Fruit fly (Drosophila melanogaster) whole organism, embryonic: ENCODE data around the gene wapl.

ENCODE experiments used
- B-H1 ChIP-seq: fragments of 200-800 bp; sonication (Bioruptor generic); IDR thresholded peaks from 3 replicates; pipeline ENCODE4 v1.3.6; 2022; ENCODE audit warnings: missing biosample characterization, missing genetic modification characterization
- CG11504 ChIP-seq: fragments of 200-800 bp; sonication (Bioruptor generic); optimal IDR thresholded peaks from 3 replicates; lab custom pipeline; 2019; ENCODE audit warnings: missing biosample characterization, mild to moderate bottlenecking, missing genetic modification characterization, moderate library complexity
- CG12219 ChIP-seq: fragments of 200-800 bp; sonication (Bioruptor generic); optimal IDR thresholded peaks from 3 replicates; lab custom pipeline; 2018; ENCODE audit warnings: missing biosample characterization, mild to moderate bottlenecking, missing genetic modification characterization
- CG12299 ChIP-seq: fragments of 200-800 bp; sonication (Bioruptor generic); optimal IDR thresholded peaks from 2 replicates; lab custom pipeline; 2018; ENCODE audit warnings: missing biosample characterization, mild to moderate bottlenecking, missing genetic modification characterization
- CG12659 ChIP-seq: fragments of 200-800 bp; sonication (Bioruptor generic); optimal IDR thresholded peaks from 3 replicates; lab custom pipeline; 2017; ENCODE audit warnings: mild to moderate bottlenecking, missing biosample characterization, missing genetic modification reagents, missing genetic modification characterization
- CG13287 ChIP-seq: fragments of 200-800 bp; sonication (Bioruptor generic); IDR thresholded peaks from 2 replicates; pipeline ENCODE4 v1.3.6; 2022; ENCODE audit warnings: missing biosample characterization, missing genetic modification characterization; ENCODE audit not compliant: partially characterized antibody
- CG13424 ChIP-seq: fragments of 200-800 bp; sonication (Bioruptor generic); optimal IDR thresholded peaks from 2 replicates; lab custom pipeline; 2019; ENCODE audit warnings: missing biosample characterization, mild to moderate bottlenecking, missing genetic modification characterization, moderate library complexity
- CG14014 ChIP-seq: fragments of 200-800 bp; sonication (Bioruptor generic); IDR thresholded peaks from 2 replicates; pipeline ENCODE4 v1.3.6; 2022; ENCODE audit warnings: missing biosample characterization, missing genetic modification characterization
- CG15601 ChIP-seq: fragments of 200-800 bp; sonication (Bioruptor generic); optimal IDR thresholded peaks from 3 replicates; lab custom pipeline; 2019; ENCODE audit warnings: missing biosample characterization, mild to moderate bottlenecking, missing genetic modification characterization, moderate library complexity
- CG16815 ChIP-seq: fragments of 200-800 bp; sonication (Bioruptor generic); optimal IDR thresholded peaks from 3 replicates; lab custom pipeline; 2017; ENCODE audit warnings: missing biosample characterization, mild to moderate bottlenecking, missing genetic modification characterization
- CG17612 ChIP-seq: fragments of 200-800 bp; sonication (Bioruptor generic); IDR thresholded peaks from 2 replicates; pipeline ENCODE4 v1.3.6; 2022; ENCODE audit warnings: missing biosample characterization, missing genetic modification characterization
- CG31224 ChIP-seq: fragments of 200-800 bp; sonication (Bioruptor generic); IDR thresholded peaks from 2 replicates; pipeline ENCODE4 v1.3.6; 2022; ENCODE audit warnings: missing biosample characterization, missing genetic modification characterization
- CG6654 ChIP-seq: fragments of 200-800 bp; sonication (Bioruptor generic); optimal IDR thresholded peaks from 2 replicates; lab custom pipeline; 2017; ENCODE audit warnings: missing biosample characterization, mild to moderate bottlenecking, missing genetic modification characterization
- CG7786 ChIP-seq: fragments of 200-800 bp; sonication (Bioruptor generic); optimal IDR thresholded peaks from 2 replicates; lab custom pipeline; 2016; ENCODE audit warnings: missing biosample characterization, missing genetic modification characterization
- CG8478 ChIP-seq: fragments of >200 bp; optimal IDR thresholded peaks from 2 replicates; lab custom pipeline; 2018
- Chrac-16 ChIP-seq: fragments of 200-800 bp; sonication (Bioruptor generic); optimal IDR thresholded peaks from 3 replicates; lab custom pipeline; 2016; ENCODE audit warnings: missing biosample characterization, missing genetic modification characterization
- D19B ChIP-seq: fragments of 200-800 bp; sonication (Bioruptor generic); optimal IDR thresholded peaks from 2 replicates; lab custom pipeline; 2017; ENCODE audit warnings: missing biosample characterization, mild to moderate bottlenecking, missing genetic modification characterization
- Dad ChIP-seq: fragments of 200-800 bp; sonication (Bioruptor generic); optimal IDR thresholded peaks from 3 replicates; lab custom pipeline; 2016; ENCODE audit warnings: missing biosample characterization, missing genetic modification characterization
- Fer2 ChIP-seq: fragments of 200-800 bp; sonication (Bioruptor generic); optimal IDR thresholded peaks from 2 replicates; lab custom pipeline; 2018; ENCODE audit warnings: missing biosample characterization, mild to moderate bottlenecking, missing genetic modification characterization, moderate library complexity
- Lhr ChIP-seq: fragments of 200-800 bp; sonication (Bioruptor generic); optimal IDR thresholded peaks from 3 replicates; lab custom pipeline; 2017; ENCODE audit warnings: mild to moderate bottlenecking, missing biosample characterization, missing genetic modification reagents, missing genetic modification characterization
- Myb ChIP-seq: fragments of 200-800 bp; sonication (Bioruptor generic); optimal IDR thresholded peaks from 2 replicates; lab custom pipeline; 2016; ENCODE audit warnings: missing biosample characterization, missing genetic modification characterization
- Poxn ChIP-seq: fragments of 200-800 bp; sonication (Bioruptor generic); IDR thresholded peaks from 2 replicates; pipeline ENCODE4 v1.3.6; 2022; ENCODE audit warnings: missing biosample characterization, missing genetic modification characterization
- Usf ChIP-seq: fragments of 200-800 bp; sonication (Bioruptor generic); optimal IDR thresholded peaks from 2 replicates; lab custom pipeline; 2017; ENCODE audit warnings: missing genotype, missing biosample characterization, missing genetic modification characterization
- Xbp1 ChIP-seq: fragments of 200-800 bp; sonication (Bioruptor generic); optimal IDR thresholded peaks from 3 replicates; lab custom pipeline; 2016; ENCODE audit warnings: missing biosample characterization, mild to moderate bottlenecking, missing genetic modification characterization
- ash1 ChIP-seq: fragments of 200-800 bp; sonication (Bioruptor generic); optimal IDR thresholded peaks from 2 replicates; lab custom pipeline; 2018; ENCODE audit warnings: missing biosample characterization, mild to moderate bottlenecking, missing genetic modification characterization
- ato ChIP-seq: fragments of 200-800 bp; sonication (Bioruptor generic); IDR thresholded peaks from 2 replicates; pipeline ENCODE4 v1.3.6; 2022; ENCODE audit warnings: missing biosample characterization, missing genetic modification characterization; ENCODE audit not compliant: partially characterized antibody
- bab2 ChIP-seq: fragments of 200-800 bp; sonication (Bioruptor generic); optimal IDR thresholded peaks from 2 replicates; lab custom pipeline; 2016; ENCODE audit warnings: missing biosample characterization, missing genetic modification characterization
- bcd ChIP-seq: fragments of 200-800 bp; sonication (Bioruptor generic); optimal IDR thresholded peaks from 2 replicates; lab custom pipeline; 2017; ENCODE audit warnings: missing biosample characterization, mild to moderate bottlenecking, missing genetic modification characterization
- cas ChIP-seq: fragments of 200-800 bp; sonication (Bioruptor generic); IDR thresholded peaks from 2 replicates; pipeline ENCODE4 v1.3.6; 2022; ENCODE audit warnings: missing biosample characterization, missing genetic modification characterization
- chn ChIP-seq: fragments of 200-800 bp; sonication (Bioruptor generic); optimal IDR thresholded peaks from 2 replicates; lab custom pipeline; 2016; ENCODE audit warnings: missing biosample characterization, missing genetic modification characterization
- crp ChIP-seq, 2 experiments: fragments of 200-800 bp; sonication (Bioruptor generic); optimal IDR thresholded peaks; 2 replicates in 1 of 2; 3 replicates in 1 of 2; lab custom pipeline; 2017; ENCODE audit warnings: missing biosample characterization in 2 of 2, missing genetic modification characterization in 2 of 2, mild to moderate bottlenecking in 1 of 2, moderate library complexity in 1 of 2
- dmrt11E ChIP-seq: fragments of 200-800 bp; sonication (Bioruptor generic); optimal IDR thresholded peaks from 3 replicates; lab custom pipeline; 2018; ENCODE audit warnings: missing biosample characterization, mild to moderate bottlenecking, missing genetic modification characterization, moderate library complexity
- dysf ChIP-seq: fragments of 200-800 bp; sonication (Bioruptor generic); IDR thresholded peaks from 3 replicates; pipeline ENCODE4 v1.3.6; 2022; ENCODE audit warnings: missing biosample characterization, missing genetic modification characterization
- emc ChIP-seq: fragments of 200-800 bp; sonication (Bioruptor generic); optimal IDR thresholded peaks from 2 replicates; lab custom pipeline; 2016; ENCODE audit warnings: missing biosample characterization, missing genetic modification characterization
- inv ChIP-seq: fragments of 200-800 bp; sonication (Bioruptor generic); IDR thresholded peaks from 2 replicates; pipeline ENCODE4 v1.3.6; 2022; ENCODE audit warnings: missing biosample characterization, missing genetic modification characterization; ENCODE audit not compliant: partially characterized antibody
- kay ChIP-seq: fragments of 200-800 bp; sonication (Bioruptor generic); optimal IDR thresholded peaks from 2 replicates; lab custom pipeline; 2016; ENCODE audit warnings: missing biosample characterization, missing genetic modification characterization
- kni ChIP-seq: fragments of 200-800 bp; sonication (Bioruptor generic); optimal IDR thresholded peaks from 3 replicates; lab custom pipeline; 2017; ENCODE audit warnings: mild to moderate bottlenecking, missing biosample characterization, missing genetic modification reagents, missing genetic modification characterization
- lbe ChIP-seq: fragments of 200-800 bp; sonication (Bioruptor generic); optimal IDR thresholded peaks from 2 replicates; lab custom pipeline; 2016; ENCODE audit warnings: missing biosample characterization, mild to moderate bottlenecking, missing genetic modification characterization
- nom ChIP-seq: fragments of 200-800 bp; sonication (Bioruptor generic); optimal IDR thresholded peaks from 2 replicates; lab custom pipeline; 2017; ENCODE audit warnings: missing biosample characterization, missing genetic modification characterization, mild to moderate bottlenecking, moderate library complexity, missing genetic modification reagents
- pan ChIP-seq, 4 experiments: fragments of >200 bp in 3 of 4; fragments of 200-800 bp in 1 of 4; sonication (Bioruptor generic) in 1 of 4; optimal IDR thresholded peaks in 3 of 4; IDR thresholded peaks in 1 of 4; 2 replicates each; pipeline versions ENCODE4 v1.3.6 to Lab custom; 2017 to 2022; ENCODE audit warnings: missing biosample characterization in 2 of 4, missing genetic modification characterization in 2 of 4, mixed read lengths in 1 of 4
- phol ChIP-seq: fragments of 200-800 bp; sonication (Bioruptor generic); optimal IDR thresholded peaks from 3 replicates; lab custom pipeline; 2018; ENCODE audit warnings: missing biosample characterization, mild to moderate bottlenecking, missing genetic modification characterization, moderate library complexity
- pzg ChIP-seq: fragments of 200-800 bp; sonication (Bioruptor generic); optimal IDR thresholded peaks from 3 replicates; lab custom pipeline; 2018; ENCODE audit warnings: missing biosample characterization, mild to moderate bottlenecking, missing genetic modification characterization, moderate library complexity
- row ChIP-seq: fragments of 200-800 bp; sonication (Bioruptor generic); IDR thresholded peaks from 3 replicates; pipeline ENCODE4 v1.3.6; 2022; ENCODE audit warnings: missing biosample characterization, missing genetic modification characterization
- sens ChIP-seq: fragments of 200-800 bp; sonication (Bioruptor generic); peaks from one replicate; lab custom pipeline; 2016; ENCODE audit warnings: missing biosample characterization, missing genetic modification characterization
- sisA ChIP-seq: fragments of 200-800 bp; sonication (Bioruptor generic); IDR thresholded peaks from 2 replicates; pipeline ENCODE4 v1.3.6; 2022; ENCODE audit warnings: missing biosample characterization, missing genetic modification characterization
- slbo ChIP-seq: fragments of 200-800 bp; sonication (Bioruptor generic); IDR thresholded peaks from 2 replicates; pipeline ENCODE4 v1.3.6; 2022; ENCODE audit warnings: missing biosample characterization, missing genetic modification characterization
- zen2 ChIP-seq: fragments of 200-800 bp; sonication (Bioruptor generic); IDR thresholded peaks from 3 replicates; pipeline ENCODE4 v1.3.6; 2022; ENCODE audit warnings: missing biosample characterization, missing genetic modification characterization; ENCODE audit not compliant: partially characterized antibody

wapl gene

dm6 chrX:2123013-2123964 lies 35.5 kb downstream of the wapl start, which contains the start of gene ph-d (continued):
- TF ChIP-seq pzg (peak; percentile 13), CG8478 (lab: Kevin White, UChicago) (peak; percentile 96), B-H1 (GFP tag; lab: Robert Waterston, UW) (peak; percentile 10; the same call in 1 of the 3 replicates), sens (peak; percentile 92), Myb (GFP tag; lab: Kevin White, UChicago) (peak; percentile 9), chn (GFP tag; lab: Kevin White, UChicago) (no peak), ash1 (GFP tag; lab: Kevin White, UChicago) (peak; percentile 80), dmrt11E (tag; lab: Kevin White, UChicago) (peak; percentile 44), D19B (peak; percentile 28), CG31224 (peak; percentile 19; the same call in 1 of the 2 replicates), kni (peak; percentile 99), row (GFP tag; lab: Robert Waterston, UW) (peak; percentile 90), inv (no peak; the same call in 1 of the 2 replicates), Chrac-16 (GFP tag; lab: Kevin White, UChicago) (peak; percentile 62), CG13424 (tag; lab: Kevin White, UChicago) (peak; percentile 3), CG15601 (peak; percentile 28), bcd (peak; percentile 19), Usf (GFP tag; lab: Kevin White, UChicago) (peak; percentile 5), CG7786 (no peak), pan (optimal IDR thresholded peaks at IDR 0.05; lab: Kevin White, UChicago) (no peak), pan (GFP tag; optimal IDR thresholded peaks at IDR 0.05 in 1 of 2, IDR thresholded peaks at IDR 0.05 in 1 of 2) (peak in 1 of 2 experiments; percentile 35), CG12659 (GFP tag; lab: Kevin White, UChicago) (peak; percentile 58), Fer2 (tag; lab: Kevin White, UChicago) (no peak), crp (GFP tag; optimal IDR thresholded peaks at IDR 0.05; lab: Kevin White, UChicago) (peak in 1 of 2 experiments; percentile 8), sisA (peak; percentile 48), dysf (GFP tag; lab: Robert Waterston, UW) (peak; percentile 54; the same call in 2 of the 3 replicates), CG11504 (tag; lab: Kevin White, UChicago) (peak; percentile 60), CG14014 (GFP tag; lab: Robert Waterston, UW) (no peak), Lhr (GFP tag; lab: Kevin White, UChicago) (peak; percentile 35), Xbp1 (GFP tag; lab: Kevin White, UChicago) (peak; percentile 56), slbo (peak; percentile 55), zen2 (GFP tag; lab: Robert Waterston, UW) (no peak), CG16815 (GFP tag; lab: Kevin White, UChicago) (peak; percentile 31), lbe (GFP tag; lab: Kevin White, UChicago) (no peak), CG12299 (tag; lab: Kevin White, UChicago) (peak; percentile 56), phol (tag; lab: Kevin White, UChicago) (peak; percentile 51), Poxn (no peak), emc (GFP tag; lab: Kevin White, UChicago) (no peak), cas (0 out of 2 replicates have a peak, but pooled peaks have one; percentile 11), bab2 (GFP tag; lab: Kevin White, UChicago) (peak; percentile 7), nom (GFP tag; lab: Kevin White, UChicago) (peak; percentile 88), CG17612 (GFP tag; lab: Robert Waterston, UW) (no peak), ato (GFP tag; lab: Robert Waterston, UW) (no peak), CG13287 (GFP tag; lab: Robert Waterston, UW) (peak; percentile 38; the same call in 1 of the 2 replicates), Dad (GFP tag; lab: Kevin White, UChicago) (no peak), CG12219 (GFP tag; lab: Kevin White, UChicago) (no peak), CG6654 (GFP tag; lab: Kevin White, UChicago) (no peak), kay (no peak)
